Worm (Caenorhabditis elegans): Measurements from ENCODE around the gene F21F8.5.

The F21F8.5 gene

DNA sequence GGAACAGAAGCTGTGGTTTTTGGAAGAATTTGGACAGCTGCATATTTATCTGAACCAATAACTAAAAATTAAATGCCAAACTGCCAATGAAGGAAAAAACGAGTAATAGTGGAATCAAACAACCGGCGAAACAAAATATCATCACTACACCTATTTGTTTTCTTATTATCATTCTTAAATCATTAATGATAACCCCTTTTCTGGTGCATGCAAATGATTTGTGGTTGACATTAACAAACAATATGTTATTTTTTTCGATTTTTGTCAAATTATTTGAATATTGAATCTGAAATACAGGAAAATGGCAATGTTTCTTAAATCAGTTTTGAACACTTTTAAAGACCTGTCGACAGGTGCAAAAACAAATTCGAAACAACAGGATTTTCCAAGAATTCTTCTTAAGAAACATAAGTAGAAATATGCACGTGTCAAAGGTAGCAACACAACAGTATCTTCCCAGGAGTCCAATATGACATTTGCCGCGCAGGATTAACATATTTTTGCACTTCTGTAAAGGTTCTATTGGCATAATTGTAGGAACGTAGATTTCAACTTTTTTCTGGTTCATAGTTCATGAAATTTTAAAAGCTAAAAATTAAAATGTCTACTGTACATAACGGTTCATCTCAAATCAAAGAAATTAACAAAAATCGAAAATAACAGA lies 33.2 kb upstream of the F21F8.5 start, which contains the start of gene W02D7.5 (continued):
- TF ChIP-seq zfp-3 (GFP tag; conservative IDR thresholded peaks at IDR 0.05) (no peak), nhr-41 (GFP tag; IDR thresholded peaks at IDR 0.05) (no peak)

DNA sequence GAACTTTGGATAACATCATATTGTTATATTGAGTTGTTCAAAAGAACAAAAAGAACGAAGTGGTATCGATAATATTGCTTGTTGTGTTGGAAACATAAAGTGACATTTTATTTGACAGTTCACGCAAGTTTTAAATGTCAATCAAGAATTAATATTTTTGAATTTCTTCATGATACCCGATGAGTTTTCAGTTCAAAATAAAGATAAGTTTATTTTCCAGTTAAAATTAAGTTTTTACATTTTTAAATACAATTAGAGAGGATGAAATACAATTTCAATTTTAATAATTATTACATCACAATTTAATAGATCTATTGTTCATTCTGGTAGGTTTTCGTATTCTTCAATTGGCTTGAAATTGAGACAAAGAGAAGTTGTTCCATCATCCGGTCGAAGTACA lies 31.4 kb upstream of the F21F8.5 start, which contains the start of gene W02D7.4:
W02D7.4 (minus strand) TSS at position 101 of the 400 bp plus-strand sequence.
- TF ChIP-seq zfp-2 (tag; optimal IDR thresholded peaks at IDR 0.05): no peak
- peak; percentile 32; the same call in 1 of the 2 replicates for TF ChIP-seq dmd-6 (GFP tag; IDR thresholded peaks at IDR 0.05)
- no peak for TF ChIP-seq nhr-10 (tag; optimal IDR thresholded peaks at IDR 0.05)

DNA sequence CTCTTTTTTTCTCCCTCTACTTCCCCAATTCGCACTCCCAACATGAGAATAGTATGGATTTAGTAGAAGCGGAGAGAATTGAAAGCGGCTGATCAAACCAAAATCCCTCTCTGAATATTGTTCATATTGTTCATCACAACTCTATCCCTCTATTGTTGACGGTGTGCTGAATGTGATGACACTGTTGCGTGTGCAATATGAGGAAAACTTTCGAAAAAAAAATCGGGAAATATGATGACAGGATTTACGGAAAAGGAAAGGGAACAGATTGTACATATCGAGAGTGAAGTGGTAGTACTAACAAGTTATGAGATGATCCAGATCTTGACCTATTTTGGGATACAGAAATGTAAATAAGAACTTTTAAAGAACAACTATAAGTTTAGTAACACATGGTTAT lies 29.7 kb upstream of the F21F8.5 start, which contains the start of gene smex-1:
smex-1 (minus strand) TSS at position 101 of the 400 bp plus-strand sequence.
- TF ChIP-seq mep-1 (tag; optimal IDR thresholded peaks at IDR 0.05) (no peak), hif-1 (tag; optimal IDR thresholded peaks at IDR 0.05) (no peak), daf-19 (GFP tag; conservative IDR thresholded peaks at IDR 0.05) (no peak), F26F4.8 (GFP tag; conservative IDR thresholded peaks at IDR 0.05) (no peak), ceh-62 (tag; optimal IDR thresholded peaks at IDR 0.05) (no peak)

DNA sequence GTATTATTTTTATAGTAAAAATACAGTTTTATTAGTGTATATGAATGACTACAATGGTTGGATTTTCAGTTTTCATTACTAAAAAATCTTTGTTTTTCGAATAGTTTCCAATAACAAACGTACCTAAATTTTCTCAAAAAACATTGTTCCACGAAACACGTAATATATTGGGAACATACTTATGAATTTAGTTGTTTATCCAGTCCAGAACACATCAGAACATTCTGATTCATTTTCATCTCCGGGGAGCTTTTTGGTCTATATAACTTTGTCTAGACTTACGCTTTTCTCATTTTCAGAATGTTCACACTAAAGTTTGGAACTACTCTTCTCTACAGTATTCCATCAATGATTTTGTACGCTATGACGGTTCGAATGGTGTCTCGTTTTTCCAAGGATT lies 25.6 kb upstream of the F21F8.5 start, which contains the start of gene srg-33:
srg-33 (plus strand) TSS at position 301 of the 400 bp plus-strand sequence.
- no peak for TF ChIP-seq F26F4.8 (GFP tag; conservative IDR thresholded peaks at IDR 0.05)
- TF ChIP-seq ZK546.5 (tag; optimal IDR thresholded peaks at IDR 0.05): no peak
- no peak for TF ChIP-seq Y75B8A.6 (GFP tag; IDR thresholded peaks at IDR 0.05)
- no peak for TF ChIP-seq mes-2 (tag; optimal IDR thresholded peaks at IDR 0.05; ENCODE audit: poor library complexity, severe bottlenecking)
- no peak for TF ChIP-seq cey-2 (tag; optimal IDR thresholded peaks at IDR 0.05; ENCODE audit: borderline replicate concordance, insufficient read depth)

DNA sequence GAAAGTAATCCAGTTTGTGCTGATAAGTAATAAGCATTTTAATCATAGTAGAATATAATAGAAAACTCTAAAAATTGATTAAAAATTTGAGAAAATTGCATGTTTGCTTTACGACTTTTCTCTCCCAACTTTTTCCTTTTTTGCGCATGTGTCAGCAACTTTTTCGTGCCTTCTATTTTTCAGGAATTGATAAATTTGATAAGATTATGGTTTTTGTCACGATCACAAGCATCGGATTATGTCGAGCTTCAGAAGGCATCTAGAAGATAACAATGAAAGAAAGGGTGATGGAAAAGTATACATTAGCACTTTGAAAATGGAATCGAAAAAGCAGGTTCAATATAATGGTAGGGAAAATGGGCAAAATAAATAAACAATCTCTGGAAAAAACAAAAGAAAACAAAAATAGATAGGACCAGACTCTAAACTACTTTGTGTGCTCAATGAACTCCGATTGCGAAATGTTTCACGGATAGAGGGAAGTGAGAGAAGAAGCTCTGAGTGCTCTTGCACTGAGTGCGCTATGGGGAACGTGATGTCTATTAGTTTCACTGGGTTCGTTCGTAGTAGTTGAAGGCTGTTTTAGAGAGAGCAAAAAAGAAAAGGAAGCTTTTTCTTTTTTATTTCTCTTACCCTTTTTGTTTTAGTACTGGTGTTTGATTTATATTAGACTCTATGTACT lies 22.1 kb upstream of the F21F8.5 start:
- TF ChIP-seq tra-1 (GFP tag; IDR thresholded peaks at IDR 0.05) (no peak), nhr-42 (GFP tag; IDR thresholded peaks at IDR 0.05) (no peak), nhr-77 (tag; optimal IDR thresholded peaks at IDR 0.05) (no peak), ctbp-1 (GFP tag; IDR thresholded peaks at IDR 0.05) (peak; percentile 50; the same call in 1 of the 2 replicates), gei-8 (GFP tag; optimal IDR thresholded peaks at IDR 0.05) (no peak), daf-8 (GFP tag; IDR thresholded peaks at IDR 0.05) (no peak), nhr-102 (tag; optimal IDR thresholded peaks at IDR 0.05) (no peak), F37D6.2 (tag; optimal IDR thresholded peaks at IDR 0.05) (no peak), aha-1 (tag) (peak; percentile 92), nhr-48 (tag; optimal IDR thresholded peaks at IDR 0.05) (peak; percentile 94), dmd-6 (GFP tag; IDR thresholded peaks at IDR 0.05) (peak; percentile 22; the same call in 1 of the 2 replicates), F10B5.3 (tag; optimal IDR thresholded peaks at IDR 0.05) (no peak), hif-1 (tag; optimal IDR thresholded peaks at IDR 0.05) (peak in 1 of 2 experiments; percentile 78), nhr-41 (GFP tag; IDR thresholded peaks at IDR 0.05) (no peak), daf-12 (tag; optimal IDR thresholded peaks at IDR 0.05) (no peak), dmd-8 (GFP tag; IDR thresholded peaks at IDR 0.05) (no peak), T26A8.4 (GFP tag; IDR thresholded peaks at IDR 0.05) (no peak), mdl-1 (tag; optimal IDR thresholded peaks at IDR 0.05) (no peak), lin-38 (GFP tag; IDR thresholded peaks at IDR 0.05) (no peak), F44E2.7 (GFP tag; IDR thresholded peaks at IDR 0.05) (no peak), T20F7.1 (GFP tag; optimal IDR thresholded peaks at IDR 0.05) (no peak), skn-1 (tag; optimal IDR thresholded peaks at IDR 0.05) (no peak), lim-7 (GFP tag; IDR thresholded peaks at IDR 0.05) (no peak), jun-1 (tag; optimal IDR thresholded peaks at IDR 0.05) (no peak), nhr-28 (tag; optimal IDR thresholded peaks at IDR 0.05) (no peak), zip-11 (GFP tag; IDR thresholded peaks at IDR 0.05) (no peak), daf-16 (GFP tag; optimal IDR thresholded peaks at IDR 0.05) (peak in 1 of 2 experiments; percentile 17), daf-16 (tag; optimal IDR thresholded peaks at IDR 0.05) (no peak), hlh-30 (tag; optimal IDR thresholded peaks at IDR 0.05; ENCODE audit: insufficient read depth) (peak; percentile 66), zag-1 (tag; optimal IDR thresholded peaks at IDR 0.05) (no peak)

All from whole organism, L4 larva.